Comparison of ENCODE assay signal across 1 fruit fly cellular context in genomic region chr3R:26821117-26821516, dm6.
TF ChIP-seq lines count a peak whose summit lies in the region.

No protein-coding gene starts in this region.

TF ChIP-seq in whole organism, embryonic, 481 proteins besides CTCF, POLR2A, EP300 and RAD21 (continued from another document):
- no peak for TF ChIP-seq Nf-YB (GFP tag; optimal IDR thresholded peaks at IDR 0.05; lab: Kevin White, UChicago)
- 0 out of 2 replicates have a peak, but pooled peaks have one; percentile 8 for TF ChIP-seq CG10366 (GFP tag; IDR thresholded peaks at IDR 0.05; lab: Robert Waterston, UW)
- peak; percentile 58 for TF ChIP-seq CG15269 (tag; optimal IDR thresholded peaks at IDR 0.05; lab: Kevin White, UChicago)
- no peak for TF ChIP-seq CG4820 (GFP tag; optimal IDR thresholded peaks at IDR 0.05; lab: Kevin White, UChicago)
- TF ChIP-seq Vsx1 (GFP tag; optimal IDR thresholded peaks at IDR 0.05; lab: Kevin White, UChicago), result no peak
- TF ChIP-seq klu (GFP tag; IDR thresholded peaks at IDR 0.05; lab: Robert Waterston, UW), result no peak
- no peak for TF ChIP-seq CG12071 (GFP tag; optimal IDR thresholded peaks at IDR 0.05; lab: Kevin White, UChicago)
- peak; percentile 24 for TF ChIP-seq Meics (GFP tag; optimal IDR thresholded peaks at IDR 0.05; lab: Kevin White, UChicago)
- peak; percentile 19 for TF ChIP-seq CG12942 (GFP tag; optimal IDR thresholded peaks at IDR 0.05; lab: Kevin White, UChicago)
- peak; percentile 43 for TF ChIP-seq CG13424 (tag; optimal IDR thresholded peaks at IDR 0.05; lab: Kevin White, UChicago)
- no peak for TF ChIP-seq CG1529 (GFP tag; optimal IDR thresholded peaks at IDR 0.05; lab: Kevin White, UChicago)
- peak; percentile 27; the same call in 1 of the 2 replicates for TF ChIP-seq CG17328 (GFP tag; IDR thresholded peaks at IDR 0.05; lab: Robert Waterston, UW)
- no peak for TF ChIP-seq CG12659 (GFP tag; optimal IDR thresholded peaks at IDR 0.05; lab: Kevin White, UChicago)
- no peak for TF ChIP-seq Lhr (GFP tag; optimal IDR thresholded peaks at IDR 0.05; lab: Kevin White, UChicago)
- no peak for TF ChIP-seq CG15514 (GFP tag; optimal IDR thresholded peaks at IDR 0.05; lab: Kevin White, UChicago)
- no peak for TF ChIP-seq CG1792 (GFP tag; optimal IDR thresholded peaks at IDR 0.05; lab: Kevin White, UChicago)
- TF ChIP-seq NC2α (GFP tag; optimal IDR thresholded peaks at IDR 0.05; lab: Kevin White, UChicago), result no peak
- TF ChIP-seq CoRest (tag; optimal IDR thresholded peaks at IDR 0.05; lab: Kevin White, UChicago), result peak; percentile 31
- no peak for TF ChIP-seq lbe (GFP tag; optimal IDR thresholded peaks at IDR 0.05; lab: Kevin White, UChicago)
- no peak for TF ChIP-seq Pdp1 (GFP tag; optimal IDR thresholded peaks at IDR 0.05; lab: Kevin White, UChicago)
- peak; percentile 49; the same call in 1 of the 2 replicates for TF ChIP-seq ttk (GFP tag; IDR thresholded peaks at IDR 0.05; lab: Robert Waterston, UW)
- peak; percentile 44; the same call in 2 of the 3 replicates for TF ChIP-seq dysf (GFP tag; IDR thresholded peaks at IDR 0.05; lab: Robert Waterston, UW)
- TF ChIP-seq crc (GFP tag; optimal IDR thresholded peaks at IDR 0.05; lab: Kevin White, UChicago), result no peak
- peak; percentile 60 for TF ChIP-seq lab (GFP tag; optimal IDR thresholded peaks at IDR 0.05; lab: Kevin White, UChicago)
- TF ChIP-seq gsb (GFP tag; IDR thresholded peaks at IDR 0.05; lab: Robert Waterston, UW), result no peak
- TF ChIP-seq zen2 (GFP tag; IDR thresholded peaks at IDR 0.05; lab: Robert Waterston, UW; ENCODE audit: partially characterized antibody), result no peak
- no peak for TF ChIP-seq CG8290 (GFP tag; optimal IDR thresholded peaks at IDR 0.05; lab: Kevin White, UChicago)
- peak in 1 of 2 experiments; percentile 49 for TF ChIP-seq CG8290 (tag; optimal IDR thresholded peaks at IDR 0.05; lab: Kevin White, UChicago)
- TF ChIP-seq nmo (GFP tag; optimal IDR thresholded peaks at IDR 0.05; lab: Kevin White, UChicago), result peak; percentile 11
- peak; percentile 19 for TF ChIP-seq CG12391 (tag; optimal IDR thresholded peaks at IDR 0.05; lab: Kevin White, UChicago)
- TF ChIP-seq dmrt11E (tag; optimal IDR thresholded peaks at IDR 0.05; lab: Kevin White, UChicago), result peak; percentile 26
- TF ChIP-seq Ssrp (tag; optimal IDR thresholded peaks at IDR 0.05; lab: Kevin White, UChicago), result peak; percentile 28
- TF ChIP-seq Nf-YA (GFP tag; IDR thresholded peaks at IDR 0.05; lab: Robert Waterston, UW), result peak; percentile 7; the same call in 1 of the 2 replicates
- TF ChIP-seq CG13624 (GFP tag; optimal IDR thresholded peaks at IDR 0.05; lab: Kevin White, UChicago), result no peak
